Worm (Caenorhabditis elegans) whole organism, L1 larva: ENCODE measurements around the gene F42E8.1.
A peak's percentile ranks its signal among the peaks of the same experiment; 100 is the strongest.

Experiments
- C34B4.2 ChIP-seq: sonication (generic microtip); optimal IDR thresholded peaks from 2 replicates; lab custom pipeline; 2017; ENCODE audit warnings: mild to moderate bottlenecking, missing genetic modification characterization, missing compliant biosample characterization
- F16B12.6 ChIP-seq: fragments of 150-350 bp; optimal IDR thresholded peaks from 2 replicates; lab custom pipeline; 2014; ENCODE audit warnings: missing biosample characterization, missing genetic modification characterization
- Y116A8C.19 ChIP-seq: sonication (generic microtip); optimal IDR thresholded peaks from 2 replicates; lab custom pipeline; 2016; ENCODE audit warnings: missing compliant biosample characterization, missing genetic modification characterization, borderline replicate concordance
- aha-1 ChIP-seq: fragments of 150-350 bp; optimal IDR thresholded peaks from 2 replicates; lab custom pipeline; 2014; ENCODE audit warnings: missing biosample characterization, missing genetic modification characterization
- aly-2 ChIP-seq: fragments of 150-350 bp; optimal IDR thresholded peaks from 2 replicates; lab custom pipeline; 2014; ENCODE audit warnings: missing biosample characterization, missing genetic modification characterization
- ama-1 ChIP-seq: fragments of 150-350 bp; optimal IDR thresholded peaks from 2 replicates; lab custom pipeline; 2014
- blmp-1 ChIP-seq: fragments of 150-350 bp; optimal IDR thresholded peaks from 2 replicates; lab custom pipeline; 2014; ENCODE audit warnings: missing biosample characterization, missing genetic modification characterization
- ceh-8 ChIP-seq: fragments of 200-800 bp; sonication (Bioruptor generic); optimal IDR thresholded peaks from 2 replicates; lab custom pipeline; 2018; ENCODE audit warnings: mild to moderate bottlenecking, missing genetic modification characterization, moderate library complexity, missing compliant biosample characterization
- ceh-82 ChIP-seq, 3 experiments: fragments of 150-350 bp in 1 of 3; sonication (generic microtip) in 2 of 3; optimal IDR thresholded peaks; 2 replicates each; lab custom pipeline; 2014 to 2017; ENCODE audit warnings: missing biosample characterization in 3 of 3, missing genetic modification characterization in 3 of 3
- ceh-88 ChIP-seq: fragments of 200-800 bp; sonication (Bioruptor generic); IDR thresholded peaks from 2 replicates; pipeline ENCODE4 v1.3.6; 2022; ENCODE audit warnings: missing genetic modification characterization, missing compliant biosample characterization
- ceh-90 ChIP-seq: sonication (generic microtip); optimal IDR thresholded peaks from 2 replicates; lab custom pipeline; 2016; ENCODE audit warnings: missing genetic modification characterization, missing compliant biosample characterization
- ces-1 ChIP-seq: fragments of 150-350 bp; optimal IDR thresholded peaks from 2 replicates; lab custom pipeline; 2014; ENCODE audit warnings: missing biosample characterization, missing genetic modification reagents, missing genetic modification characterization
- efl-1 ChIP-seq, 4 experiments: fragments of 150-350 bp; optimal IDR thresholded peaks in 3 of 4; peaks in 1 of 4; 1 replicate in 1 of 4; 2 replicates in 3 of 4; lab custom pipeline; 2014; ENCODE audit warnings: missing biosample characterization in 2 of 4, missing genetic modification characterization in 2 of 4, missing genetic modification reagents in 2 of 4
- egl-27 ChIP-seq, 2 experiments: fragments of 150-350 bp in 1 of 2; sonication (generic microtip); optimal IDR thresholded peaks; 3 replicates each; lab custom pipeline; 2017 to 2018; ENCODE audit warnings: missing biosample characterization in 2 of 2, missing genetic modification characterization in 2 of 2, missing genetic modification reagents in 2 of 2
- elt-2 ChIP-seq: sonication (generic microtip); optimal IDR thresholded peaks from 2 replicates; lab custom pipeline; 2016; ENCODE audit warnings: missing genetic modification characterization, mild to moderate bottlenecking, inconsistent platforms, missing compliant biosample characterization, missing genetic modification reagents
- elt-3 ChIP-seq, 6 experiments: fragments of 150-350 bp in 1 of 6; sonication (generic microtip); optimal IDR thresholded peaks; 2 replicates each; lab custom pipeline; 2017 to 2018; ENCODE audit warnings: missing biosample characterization in 6 of 6, missing genetic modification characterization in 6 of 6, inconsistent platforms in 1 of 6
- fkh-4 ChIP-seq: sonication (generic microtip); optimal IDR thresholded peaks from 2 replicates; lab custom pipeline; 2016; ENCODE audit warnings: missing compliant biosample characterization, missing genetic modification characterization, borderline replicate concordance
- fkh-8 ChIP-seq: sonication (generic microtip); optimal IDR thresholded peaks from 2 replicates; lab custom pipeline; 2016; ENCODE audit warnings: mild to moderate bottlenecking, missing genetic modification characterization, missing compliant biosample characterization
- fos-1 ChIP-seq: fragments of 150-350 bp; optimal IDR thresholded peaks from 2 replicates; lab custom pipeline; 2014; ENCODE audit warnings: missing biosample characterization, missing genetic modification characterization
- hlh-17 ChIP-seq: fragments of 200-800 bp; sonication (Bioruptor generic); optimal IDR thresholded peaks from 2 replicates; lab custom pipeline; 2018; ENCODE audit warnings: missing genetic modification characterization, mild to moderate bottlenecking, missing compliant biosample characterization, moderate library complexity, borderline replicate concordance
- hlh-4 ChIP-seq: sonication (generic microtip); optimal IDR thresholded peaks from 2 replicates; lab custom pipeline; 2016; ENCODE audit warnings: mild to moderate bottlenecking, missing genetic modification characterization, missing compliant biosample characterization
- hpl-2 ChIP-seq: fragments of 150-350 bp; optimal IDR thresholded peaks from 2 replicates; lab custom pipeline; 2014; ENCODE audit warnings: missing biosample characterization, missing genetic modification reagents, missing genetic modification characterization
- isw-1 ChIP-seq: fragments of 200-800 bp; sonication (Bioruptor generic); IDR thresholded peaks from 2 replicates; pipeline ENCODE4 v1.3.6; 2022; ENCODE audit warnings: missing genetic modification characterization, missing compliant biosample characterization
- lin-13 ChIP-seq: fragments of 150-350 bp; optimal IDR thresholded peaks from 2 replicates; lab custom pipeline; 2014; ENCODE audit warnings: missing biosample characterization, missing genetic modification reagents, missing genetic modification characterization
- lin-15B ChIP-seq: fragments of 150-350 bp; sonication (generic microtip); optimal IDR thresholded peaks from 3 replicates; lab custom pipeline; 2014; ENCODE audit warnings: missing biosample characterization, missing genetic modification characterization
- lin-35 ChIP-seq, 2 experiments: fragments of 150-350 bp; optimal IDR thresholded peaks; 2 replicates each; lab custom pipeline; 2014; ENCODE audit warnings: missing biosample characterization in 2 of 2, missing genetic modification characterization in 2 of 2, missing genetic modification reagents in 2 of 2
- lin-39 ChIP-seq: fragments of 150-350 bp; optimal IDR thresholded peaks from 2 replicates; lab custom pipeline; 2014; ENCODE audit warnings: missing biosample characterization, missing genetic modification reagents, missing genetic modification characterization
- mab-9 ChIP-seq: fragments of 200-800 bp; sonication (Bioruptor generic); IDR thresholded peaks from 2 replicates; pipeline ENCODE4 v1.3.6; 2022; ENCODE audit warnings: missing genetic modification reagents, missing genetic modification characterization, missing compliant biosample characterization
- mdl-1 ChIP-seq, 2 experiments: fragments of 150-350 bp; optimal IDR thresholded peaks; 2 replicates each; lab custom pipeline; 2014 to 2017; ENCODE audit warnings: missing biosample characterization in 2 of 2, missing genetic modification characterization in 2 of 2, inconsistent platforms in 1 of 2
- mef-2 ChIP-seq: fragments of 150-350 bp; optimal IDR thresholded peaks from 2 replicates; lab custom pipeline; 2014; ENCODE audit warnings: missing biosample characterization, missing genetic modification characterization
- mep-1 ChIP-seq: fragments of 150-350 bp; optimal IDR thresholded peaks from 2 replicates; lab custom pipeline; 2014; ENCODE audit warnings: missing biosample characterization, missing genetic modification characterization
- nhr-11 ChIP-seq: fragments of 150-350 bp; optimal IDR thresholded peaks from 2 replicates; lab custom pipeline; 2014; ENCODE audit warnings: missing biosample characterization, missing genetic modification characterization
- nhr-12 ChIP-seq: sonication (generic microtip); optimal IDR thresholded peaks from 2 replicates; lab custom pipeline; 2017; ENCODE audit warnings: missing biosample characterization, missing genetic modification characterization
- nhr-19 ChIP-seq: fragments of 200-800 bp; sonication (Bioruptor generic); conservative IDR thresholded peaks from 2 replicates; pipeline ENCODE4 v1.3.6; 2022; ENCODE audit warnings: missing genetic modification characterization, missing compliant biosample characterization
- nhr-237 ChIP-seq: fragments of 150-350 bp; optimal IDR thresholded peaks from 2 replicates; lab custom pipeline; 2014; ENCODE audit warnings: missing biosample characterization, missing genetic modification characterization
- nhr-28 ChIP-seq: fragments of 150-350 bp; optimal IDR thresholded peaks from 2 replicates; lab custom pipeline; 2014; ENCODE audit warnings: missing biosample characterization, missing genetic modification characterization
- nhr-47 ChIP-seq: sonication (generic microtip); optimal IDR thresholded peaks from 2 replicates; lab custom pipeline; 2016; ENCODE audit warnings: mild to moderate bottlenecking, missing genetic modification characterization, moderate library complexity, missing compliant biosample characterization
- nhr-76 ChIP-seq: sonication (generic microtip); optimal IDR thresholded peaks from 2 replicates; lab custom pipeline; 2017; ENCODE audit warnings: missing biosample characterization, missing genetic modification characterization
- nhr-77 ChIP-seq: fragments of 150-350 bp; optimal IDR thresholded peaks from 2 replicates; lab custom pipeline; 2014; ENCODE audit warnings: missing biosample characterization, missing genetic modification characterization
- pag-3 ChIP-seq: sonication (generic microtip); optimal IDR thresholded peaks from 2 replicates; lab custom pipeline; 2017; ENCODE audit warnings: missing genetic modification characterization, mild to moderate bottlenecking, missing compliant biosample characterization, antibody characterized with exemption, borderline replicate concordance; ENCODE audit not compliant: insufficient read depth
- pax-3 ChIP-seq: fragments of 200-800 bp; sonication (Bioruptor generic); optimal IDR thresholded peaks from 2 replicates; lab custom pipeline; 2018; ENCODE audit warnings: mild to moderate bottlenecking, missing genetic modification characterization, moderate library complexity, missing compliant biosample characterization
- pqm-1 ChIP-seq: sonication (generic microtip); optimal IDR thresholded peaks from 3 replicates; lab custom pipeline; 2017; ENCODE audit warnings: missing biosample characterization, missing genetic modification characterization
- snpc-4 ChIP-seq: fragments of 150-350 bp; optimal IDR thresholded peaks from 2 replicates; lab custom pipeline; 2014; ENCODE audit warnings: missing biosample characterization, missing genetic modification characterization
- snu-23 ChIP-seq: sonication (generic microtip); optimal IDR thresholded peaks from 2 replicates; lab custom pipeline; 2016; ENCODE audit warnings: missing genetic modification characterization, missing compliant biosample characterization
- sptf-1 ChIP-seq: fragments of 150-350 bp; optimal IDR thresholded peaks from 2 replicates; lab custom pipeline; 2014; ENCODE audit warnings: missing biosample characterization, missing genetic modification characterization
- sup-37 ChIP-seq: fragments of 200-800 bp; sonication (Bioruptor generic); optimal IDR thresholded peaks from 2 replicates; lab custom pipeline; 2018; ENCODE audit warnings: mild to moderate bottlenecking, missing genetic modification characterization, missing compliant biosample characterization
- swsn-7 ChIP-seq: sonication (generic microtip); optimal IDR thresholded peaks from 2 replicates; lab custom pipeline; 2016; ENCODE audit warnings: missing genetic modification characterization, missing compliant biosample characterization
- tlp-1 ChIP-seq: fragments of 150-350 bp; optimal IDR thresholded peaks from 2 replicates; lab custom pipeline; 2014; ENCODE audit warnings: missing biosample characterization, missing genetic modification characterization
- xbp-1 ChIP-seq: sonication (generic microtip); optimal IDR thresholded peaks from 2 replicates; lab custom pipeline; 2016; ENCODE audit warnings: missing genetic modification characterization, missing compliant biosample characterization
- zag-1 ChIP-seq: fragments of 150-350 bp; optimal IDR thresholded peaks from 2 replicates; lab custom pipeline; 2014; ENCODE audit warnings: missing biosample characterization, missing genetic modification characterization
- zip-4 ChIP-seq: fragments of 200-800 bp; sonication (Bioruptor generic); optimal IDR thresholded peaks from 2 replicates; lab custom pipeline; 2018; ENCODE audit warnings: mild to moderate bottlenecking, missing genetic modification characterization, moderate library complexity, missing compliant biosample characterization
- ztf-11 ChIP-seq, 2 experiments: sonication (generic microtip); optimal IDR thresholded peaks; 2 replicates each; lab custom pipeline; 2016 to 2017; ENCODE audit warnings: missing genetic modification characterization in 2 of 2, missing biosample characterization in 1 of 2, missing compliant biosample characterization in 1 of 2
- ztf-4 ChIP-seq: fragments of 150-350 bp; optimal IDR thresholded peaks from 2 replicates; lab custom pipeline; 2014; ENCODE audit warnings: missing biosample characterization, missing genetic modification characterization

F42E8.1 gene

ce11 chrV:13090130-13090770 is 28.3 kb downstream of the F42E8.1 start, which contains the start of gene C34B4.4:
Gene C34B4.4 (plus strand): TSS chrV:13090405.
- TF ChIP-seq pag-3 (tag; lab: Kevin White, UChicago) (no peak), ceh-90 (tag; lab: Kevin White, UChicago) (no peak), F16B12.6 (tag; lab: Kevin White, UChicago) (no peak), Y116A8C.19 (tag; lab: Kevin White, UChicago) (no peak), nhr-47 (tag; lab: Kevin White, UChicago) (no peak), fos-1 (tag; lab: Kevin White, UChicago) (no peak), zag-1 (tag; lab: Kevin White, UChicago) (no peak), mdl-1 (tag; optimal IDR thresholded peaks at IDR 0.05; lab: Kevin White, UChicago) (no peak), lin-15B (tag; lab: Kevin White, UChicago) (no peak), egl-27 (tag; optimal IDR thresholded peaks at IDR 0.05; lab: Kevin White, UChicago) (no peak), ztf-11 (tag; optimal IDR thresholded peaks at IDR 0.05; lab: Kevin White, UChicago) (no peak), efl-1 (optimal IDR thresholded peaks at IDR 0.05; lab: Kevin White, UChicago) (no peak), efl-1 (GFP tag; optimal IDR thresholded peaks at IDR 0.05 in 1 of 2; lab: Kevin White, UChicago) (peak in 1 of 2 experiments; percentile 16), ama-1 (lab: Kevin White, UChicago) (no peak), nhr-76 (tag; lab: Kevin White, UChicago) (no peak), nhr-28 (tag; lab: Kevin White, UChicago) (no peak), aha-1 (tag; lab: Kevin White, UChicago) (no peak), pqm-1 (tag; lab: Kevin White, UChicago) (no peak), elt-2 (tag; lab: Kevin White, UChicago) (peak; percentile 9), snpc-4 (tag; lab: Kevin White, UChicago) (no peak), ces-1 (GFP tag; lab: Kevin White, UChicago) (no peak), lin-39 (tag; lab: Kevin White, UChicago) (no peak), fkh-8 (tag; lab: Kevin White, UChicago) (no peak), ceh-8 (GFP tag; lab: Kevin White, UChicago) (no peak), ztf-4 (tag; lab: Kevin White, UChicago) (no peak), snu-23 (GFP tag; lab: Kevin White, UChicago) (peak; percentile 0), swsn-7 (tag; lab: Kevin White, UChicago) (no peak), hlh-17 (no peak), blmp-1 (tag; lab: Kevin White, UChicago) (no peak), mep-1 (tag; lab: Kevin White, UChicago) (no peak), hlh-4 (tag; lab: Kevin White, UChicago) (no peak), sup-37 (GFP tag; lab: Kevin White, UChicago) (no peak), ceh-82 (tag; optimal IDR thresholded peaks at IDR 0.05; lab: Kevin White, UChicago) (no peak), isw-1 (GFP tag; lab: Robert Waterston, UW) (no peak), zip-4 (GFP tag; lab: Kevin White, UChicago) (no peak), nhr-77 (tag; lab: Kevin White, UChicago) (no peak), lin-35 (GFP tag; optimal IDR thresholded peaks at IDR 0.05; lab: Kevin White, UChicago) (no peak), fkh-4 (no peak), sptf-1 (no peak), mef-2 (tag; lab: Kevin White, UChicago) (no peak), aly-2 (tag; lab: Kevin White, UChicago) (peak; percentile 54), elt-3 (tag; optimal IDR thresholded peaks at IDR 0.05; lab: Kevin White, UChicago) (no peak), nhr-11 (tag; lab: Kevin White, UChicago) (no peak), xbp-1 (no peak), nhr-12 (tag; lab: Kevin White, UChicago) (no peak), nhr-237 (tag; lab: Kevin White, UChicago) (no peak), mab-9 (0 out of 2 replicates have a peak, but pooled peaks have one; percentile 33), ceh-88 (GFP tag; lab: Robert Waterston, UW) (no peak), lin-13 (GFP tag; lab: Kevin White, UChicago) (no peak), tlp-1 (tag; lab: Kevin White, UChicago) (no peak), C34B4.2 (tag; lab: Kevin White, UChicago) (no peak), hpl-2 (GFP tag; lab: Kevin White, UChicago) (no peak), nhr-19 (GFP tag; lab: Robert Waterston, UW) (peak; percentile 19; the same call in 1 of the 2 replicates), pax-3 (tag; lab: Kevin White, UChicago) (peak; percentile 18)
